Worm (Caenorhabditis elegans) whole organism, L4/young adult: ENCODE results near the gene lge-1.

Experiments
- W03F9.2 ChIP-seq: fragments of 150-350 bp; optimal IDR thresholded peaks from 2 replicates; lab custom pipeline; 2014; ENCODE audit warnings: missing biosample characterization, missing genetic modification characterization
- dao-5 ChIP-seq: sonication (generic microtip); optimal IDR thresholded peaks from 2 replicates; lab custom pipeline; 2016; ENCODE audit warnings: missing genotype, missing genetic modification characterization, moderate library complexity, missing compliant biosample characterization
- him-1 ChIP-seq: sonication (generic microtip); optimal IDR thresholded peaks from 2 replicates; lab custom pipeline; 2016; ENCODE audit warnings: missing genotype, missing genetic modification reagents, missing genetic modification characterization, missing compliant biosample characterization

lge-1 gene

DNA sequence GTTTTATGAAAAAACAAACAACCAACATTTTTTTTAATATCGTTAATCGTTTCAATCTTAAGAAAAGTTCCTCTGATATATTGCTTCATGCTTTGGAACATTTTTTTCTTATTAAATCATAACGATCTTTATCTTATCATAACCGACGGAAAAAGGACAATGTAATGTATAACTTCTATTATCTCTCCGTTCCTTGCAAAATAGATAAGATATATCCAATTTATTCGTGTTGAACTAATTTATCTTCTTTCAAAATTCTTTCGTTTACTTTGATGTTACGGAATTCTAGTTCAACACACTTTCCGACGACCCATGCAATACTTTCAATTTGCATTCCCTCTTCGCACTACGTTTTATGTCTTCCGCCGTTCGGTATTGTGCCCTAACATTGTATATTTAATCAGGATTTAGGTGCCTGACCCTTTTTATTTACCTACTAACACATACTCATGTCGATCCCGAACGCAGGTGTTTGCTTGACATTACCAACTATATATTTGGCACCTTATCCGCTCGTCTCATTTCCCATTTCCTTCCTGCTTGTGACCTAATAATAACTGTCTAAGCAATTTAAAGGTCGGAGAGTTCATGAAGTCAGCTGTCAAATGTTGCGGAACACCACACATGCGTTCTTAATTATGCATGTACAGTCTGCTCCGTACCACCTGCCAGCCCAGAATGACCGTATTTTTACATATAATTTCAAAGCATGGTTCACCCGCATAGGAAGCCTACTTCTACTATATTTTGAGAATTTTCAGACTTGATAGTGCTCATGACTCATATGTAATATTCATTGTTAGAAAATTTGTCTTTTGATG, 25.2 kb downstream of the lge-1 start:
- TF ChIP-seq W03F9.2, result no peak
- no peak for TF ChIP-seq him-1
- TF ChIP-seq dao-5, result no peak

DNA sequence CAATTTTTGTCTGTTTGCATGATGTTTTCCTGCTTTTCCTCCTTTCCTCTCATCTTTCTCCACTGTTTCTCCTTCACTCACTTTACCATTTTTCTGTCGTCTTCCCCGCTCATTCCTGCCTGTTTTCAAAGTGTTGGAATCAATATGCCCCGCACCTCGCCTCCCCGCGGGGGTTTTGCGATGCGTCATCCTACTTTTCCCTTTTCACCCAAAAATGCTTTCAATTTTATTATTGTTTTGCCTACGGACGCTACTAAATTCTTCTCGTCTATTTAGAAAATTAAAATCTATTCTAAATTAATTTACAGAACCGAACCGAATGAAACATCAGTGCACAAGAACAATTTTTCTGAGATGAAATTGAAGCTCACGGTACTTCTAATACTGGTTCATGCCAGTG, 25.8 kb downstream of the lge-1 start, which contains the start of gene ver-3:
Gene ver-3, plus strand, starts transcription at position 301 of the 400 bp plus-strand sequence.
- no peak for TF ChIP-seq W03F9.2
- TF ChIP-seq him-1, result no peak
- TF ChIP-seq dao-5, result no peak

DNA sequence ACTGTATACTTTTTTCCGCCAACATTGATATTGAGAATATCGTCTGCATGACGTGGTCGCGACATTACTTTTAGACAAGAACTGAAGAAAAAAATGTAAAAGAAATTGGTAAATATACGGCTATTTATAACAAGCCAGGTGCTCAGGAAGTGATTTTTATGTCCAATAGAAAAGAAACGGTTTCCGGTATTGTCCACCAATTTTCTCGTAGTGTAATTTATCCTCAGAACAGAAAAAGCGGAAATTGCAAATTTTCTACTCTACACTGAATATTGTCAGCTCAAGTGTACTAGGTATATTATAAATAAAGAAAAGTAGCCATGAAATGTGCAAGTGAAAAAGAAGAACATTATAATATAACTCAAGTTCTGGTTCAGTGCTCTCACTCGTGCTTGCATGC, 32.8 kb downstream of the lge-1 start, which contains the start of gene F59F3.6:
Gene F59F3.6, minus strand, starts transcription at position 101 of the 400 bp plus-strand sequence.
- TF ChIP-seq dao-5, result no peak
- TF ChIP-seq him-1, result no peak
- TF ChIP-seq W03F9.2, result no peak

DNA sequence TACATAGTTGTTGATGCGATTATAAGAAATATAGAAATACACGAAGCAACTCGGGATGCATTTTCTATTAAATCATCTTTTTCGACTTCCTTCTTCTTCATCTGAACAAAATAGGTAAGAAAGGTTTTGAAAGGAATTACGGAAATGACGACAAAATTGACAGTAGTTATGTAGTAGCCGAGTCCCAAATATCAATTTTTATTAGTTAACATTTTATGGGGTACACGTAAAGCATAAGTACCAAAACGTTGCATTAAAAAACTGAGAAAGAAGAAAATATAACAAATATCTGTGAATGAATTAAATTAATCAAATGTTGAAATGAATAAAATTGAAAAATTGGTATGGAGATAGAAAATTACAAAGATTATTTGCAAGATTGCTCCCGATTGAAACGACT, 35.4 kb downstream of the lge-1 start, which contains the start of gene col-177:
Gene col-177, minus strand, starts transcription at position 101 of the 400 bp plus-strand sequence.
- TF ChIP-seq W03F9.2 (no peak), him-1 (no peak), dao-5 (no peak)

DNA sequence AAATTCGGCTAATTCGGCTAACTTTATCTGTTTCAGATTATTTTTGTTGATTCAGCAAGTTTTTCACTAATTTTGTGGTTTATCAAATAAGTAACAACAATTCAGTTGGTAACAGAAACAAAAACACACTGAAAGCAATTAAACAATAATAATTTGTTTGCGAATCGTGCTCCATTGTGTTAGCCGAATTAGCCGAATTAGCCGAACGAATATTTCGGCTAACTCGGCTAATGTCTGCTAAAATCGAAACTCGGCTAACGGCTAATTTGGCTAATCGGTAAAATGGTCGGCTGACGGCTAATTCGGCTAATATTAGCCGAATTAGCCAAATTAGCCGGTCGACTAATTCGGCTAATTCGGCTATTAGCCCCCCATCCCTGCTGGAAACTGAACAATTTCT, 37.4 kb downstream of the lge-1 start:
- TF ChIP-seq him-1 (no peak), W03F9.2 (no peak)

DNA sequence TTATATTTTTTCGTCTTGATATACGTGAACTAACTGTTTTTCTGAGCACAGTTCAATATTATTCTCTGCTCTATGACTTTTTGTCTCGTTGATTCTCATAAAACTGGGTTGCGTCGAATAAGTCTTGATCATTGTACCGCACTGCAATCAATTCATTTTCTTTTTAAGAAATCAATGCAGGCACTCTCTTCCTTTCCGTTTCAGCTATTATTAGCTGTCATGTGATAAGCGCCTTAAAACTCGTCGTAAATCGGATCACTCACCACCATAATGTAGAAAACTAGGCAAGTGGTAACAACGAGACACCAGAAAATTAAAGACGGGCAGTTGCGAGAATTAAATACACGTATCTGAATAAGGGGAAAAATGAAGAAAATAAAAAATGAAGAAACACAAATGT, 41.0 kb downstream of the lge-1 start:
- TF ChIP-seq dao-5 (no peak), him-1 (no peak), W03F9.2 (no peak)

DNA sequence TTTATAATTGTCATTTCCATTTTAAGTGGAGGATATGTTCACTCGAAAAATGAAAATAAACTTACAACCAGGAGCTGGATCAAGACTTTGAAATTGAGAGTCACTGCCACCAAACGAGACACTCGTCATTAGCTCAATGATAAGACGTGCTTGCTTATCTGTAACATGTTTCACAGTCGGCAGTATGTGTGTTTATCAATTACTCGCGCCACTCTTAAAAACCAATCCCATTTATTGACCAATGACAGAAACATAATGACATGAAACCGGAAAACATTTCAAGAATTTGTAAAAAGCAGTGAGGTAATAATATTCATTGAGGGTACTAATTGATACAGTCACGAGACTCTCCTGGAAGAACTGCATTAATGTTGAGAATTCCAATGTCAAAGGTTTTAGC, 41.7 kb downstream of the lge-1 start, which contains the start of gene del-5:
Gene del-5, minus strand, starts transcription at position 130 of the 400 bp plus-strand sequence.
- TF ChIP-seq him-1 (no peak), dao-5 (no peak), W03F9.2 (no peak)

DNA sequence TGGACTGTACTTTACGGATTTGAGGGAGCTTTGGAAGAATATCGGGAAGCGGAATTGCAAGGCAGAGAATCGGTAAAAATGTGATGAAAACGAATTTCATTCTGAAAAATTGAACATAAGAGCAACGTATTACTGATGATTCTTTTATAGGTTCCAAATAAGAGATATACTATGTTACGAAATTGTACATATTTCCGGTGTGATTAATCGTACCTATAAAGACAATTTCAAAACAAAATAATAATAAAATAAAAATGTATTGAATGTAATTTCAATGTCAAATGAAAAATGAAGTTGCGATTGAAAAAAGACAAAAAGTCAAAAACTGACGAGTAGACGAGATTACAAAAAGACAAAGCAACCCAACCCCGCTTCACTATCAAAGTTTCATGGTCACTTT, 42.6 kb downstream of the lge-1 start, which contains the start of gene ttr-31:
Gene ttr-31, minus strand, starts transcription at position 101 of the 400 bp plus-strand sequence.
- TF ChIP-seq W03F9.2, result no peak
- no peak for TF ChIP-seq him-1
- no peak for TF ChIP-seq dao-5

DNA sequence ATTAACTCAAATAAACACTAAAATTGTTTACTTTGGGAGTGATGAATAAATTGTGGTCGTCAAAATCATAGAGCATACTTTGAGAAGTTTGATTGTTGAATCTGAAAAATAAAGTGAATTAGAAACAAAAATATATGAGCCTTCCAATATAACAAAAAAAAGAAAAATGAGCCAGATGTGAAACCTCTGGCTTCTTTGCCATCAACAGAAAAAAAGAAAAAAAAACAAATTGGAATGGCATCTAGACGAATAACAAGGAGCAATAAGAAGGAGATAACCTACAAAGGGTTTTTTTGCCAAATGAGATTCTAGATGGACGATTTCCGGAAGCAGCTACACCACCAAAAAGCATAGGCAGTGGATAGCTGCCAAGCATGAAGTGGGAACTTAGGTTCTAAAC, 44.2 kb downstream of the lge-1 start, which contains the start of gene F58A3.4:
Gene F58A3.4, minus strand, starts transcription at position 101 of the 400 bp plus-strand sequence.
- TF ChIP-seq him-1 (no peak), dao-5 (no peak), W03F9.2 (no peak)

DNA sequence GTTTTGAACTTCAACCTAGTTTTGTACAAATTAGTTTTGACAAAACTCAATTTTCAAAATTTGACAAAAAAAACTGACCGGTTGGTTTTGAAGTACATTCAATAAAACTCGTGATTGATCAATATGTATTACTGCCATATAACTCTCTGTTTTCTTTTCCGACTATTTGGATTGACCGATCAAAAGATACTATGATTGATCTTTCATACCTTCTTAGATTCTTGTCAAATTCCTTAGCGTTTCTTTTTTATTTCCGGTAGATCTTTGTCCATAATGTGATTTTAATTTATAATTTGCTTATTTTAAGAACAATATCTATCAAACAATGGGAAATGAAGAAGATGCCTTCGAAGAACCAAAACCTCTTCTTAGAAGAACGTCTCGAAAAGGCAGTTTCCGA, 46.0 kb downstream of the lge-1 start, which contains the start of gene F58A3.3:
Gene F58A3.3, plus strand, starts transcription at position 301 of the 400 bp plus-strand sequence.
- TF ChIP-seq him-1 (no peak), W03F9.2 (no peak), dao-5 (no peak)

DNA sequence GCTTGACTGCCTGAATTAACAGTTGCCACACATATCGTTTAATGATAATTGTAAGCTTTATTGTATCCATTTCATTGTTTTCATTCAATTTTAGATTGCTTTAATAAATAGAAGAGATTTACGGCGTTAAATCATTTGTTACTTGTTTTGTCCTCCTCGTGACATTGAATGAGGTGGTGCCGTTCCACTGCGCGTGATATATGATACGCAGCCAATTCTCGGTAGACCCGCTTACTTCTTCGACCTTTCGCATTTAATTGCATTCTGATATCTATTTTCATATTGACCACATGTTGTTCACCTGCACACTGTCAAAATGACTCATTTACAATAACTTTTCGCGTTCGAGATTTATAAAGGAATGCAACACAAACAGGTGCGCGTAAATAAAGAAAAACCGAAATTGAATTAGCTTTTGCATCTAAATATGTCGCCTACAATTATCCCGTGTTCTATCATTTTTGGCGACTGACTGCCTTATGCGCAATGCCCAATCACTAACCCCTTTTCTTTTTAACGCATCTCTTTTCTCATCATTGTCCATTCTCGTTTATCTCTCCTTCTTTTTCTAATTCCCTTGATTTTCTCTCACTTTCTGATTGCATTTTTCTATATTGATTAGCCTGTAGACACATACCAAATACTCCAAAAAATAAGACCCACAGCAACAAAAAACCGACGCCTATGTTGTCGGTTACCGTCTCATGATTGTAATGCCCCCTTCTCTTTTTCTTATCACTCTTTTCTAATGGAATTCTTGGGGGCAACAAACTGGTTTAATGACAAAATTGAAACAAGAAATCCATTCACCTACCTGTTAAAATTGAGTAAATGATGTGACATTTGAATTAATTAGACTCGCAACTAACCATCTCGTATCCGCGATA, 48.3 kb downstream of the lge-1 start:
- TF ChIP-seq W03F9.2, result no peak
- TF ChIP-seq him-1, result no peak
- no peak for TF ChIP-seq dao-5

DNA sequence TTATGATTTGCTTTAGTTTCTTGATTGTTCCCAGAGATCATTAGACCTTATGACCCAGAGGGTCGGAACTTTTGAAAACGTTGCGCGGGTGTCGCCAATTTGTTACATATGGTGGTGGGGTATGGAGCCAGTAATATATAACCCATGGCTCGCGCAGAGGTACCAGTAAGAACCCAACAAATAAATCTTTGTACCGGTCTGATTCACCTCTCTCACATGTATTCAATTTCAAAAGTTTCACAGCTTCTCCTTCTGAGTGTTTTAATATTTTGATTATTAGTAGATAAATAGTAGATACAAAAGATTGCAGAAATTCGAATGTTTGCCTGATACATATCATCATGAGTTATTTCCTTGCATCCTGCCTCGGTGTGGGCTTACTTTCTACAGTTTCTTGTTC, 49.7 kb downstream of the lge-1 start, which contains the start of gene egl-15:
Gene egl-15, plus strand, starts transcription at position 301 of the 400 bp plus-strand sequence.
- TF ChIP-seq dao-5 (no peak), him-1 (no peak), W03F9.2 (no peak)
